Worm (Caenorhabditis elegans) whole organism, mixed stage, embryonic: ENCODE data around the gene F31F7.1.

Experiments used
- M03D4.4 ChIP-seq: sonication (generic microtip); optimal IDR thresholded peaks from 2 replicates; lab custom pipeline; 2017; ENCODE audit warnings: mild to moderate bottlenecking, missing genetic modification characterization, missing compliant biosample characterization
- bed-3 ChIP-seq: fragments of 200-800 bp; sonication (Bioruptor generic); optimal IDR thresholded peaks from 3 replicates; lab custom pipeline; 2018; ENCODE audit warnings: mild to moderate bottlenecking, missing genetic modification characterization, moderate library complexity, missing compliant biosample characterization
- blmp-1 ChIP-seq: fragments of 150-350 bp; optimal IDR thresholded peaks from 2 replicates; lab custom pipeline; 2014; ENCODE audit warnings: missing biosample characterization, missing genetic modification characterization
- ceh-39 ChIP-seq: fragments of 150-350 bp; optimal IDR thresholded peaks from 2 replicates; lab custom pipeline; 2014; ENCODE audit warnings: missing biosample characterization, missing genetic modification characterization
- ceh-43 ChIP-seq: fragments of 200-800 bp; sonication (Bioruptor generic); optimal IDR thresholded peaks from 2 replicates; lab custom pipeline; 2018; ENCODE audit warnings: mild to moderate bottlenecking, missing genetic modification characterization, moderate library complexity, missing compliant biosample characterization
- ceh-83 ChIP-seq: fragments of 200-800 bp; sonication (Bioruptor generic); optimal IDR thresholded peaks from 2 replicates; lab custom pipeline; 2018; ENCODE audit warnings: mild to moderate bottlenecking, missing genetic modification characterization, missing compliant biosample characterization
- cnd-1 ChIP-seq: fragments of 200-800 bp; sonication (Bioruptor generic); optimal IDR thresholded peaks from 2 replicates; lab custom pipeline; 2018; ENCODE audit warnings: mild to moderate bottlenecking, missing genetic modification characterization, missing compliant biosample characterization
- elt-1 ChIP-seq: sonication (generic microtip); optimal IDR thresholded peaks from 2 replicates; lab custom pipeline; 2017; ENCODE audit warnings: missing genetic modification characterization, mild to moderate bottlenecking, missing compliant biosample characterization, antibody characterized with exemption, moderate library complexity, borderline replicate concordance; ENCODE audit not compliant: insufficient read depth
- elt-3 ChIP-seq: fragments of 150-350 bp; optimal IDR thresholded peaks from 2 replicates; lab custom pipeline; 2014; ENCODE audit warnings: missing biosample characterization, missing genetic modification characterization
- flh-1 ChIP-seq: fragments of 200-800 bp; sonication (Bioruptor generic); optimal IDR thresholded peaks from 2 replicates; lab custom pipeline; 2018; ENCODE audit warnings: mild to moderate bottlenecking, missing genetic modification characterization, moderate library complexity, missing compliant biosample characterization
- ham-2 ChIP-seq: fragments of 200-800 bp; sonication (Bioruptor generic); optimal IDR thresholded peaks from 2 replicates; lab custom pipeline; 2018; ENCODE audit warnings: mild to moderate bottlenecking, missing genetic modification characterization, missing compliant biosample characterization
- hlh-1 ChIP-seq: fragments of 150-350 bp; optimal IDR thresholded peaks from 2 replicates; lab custom pipeline; 2014; ENCODE audit warnings: missing biosample characterization, missing genetic modification reagents, missing genetic modification characterization
- lin-13 ChIP-seq: fragments of 150-350 bp; optimal IDR thresholded peaks from 2 replicates; lab custom pipeline; 2014; ENCODE audit warnings: missing biosample characterization, missing genetic modification characterization
- lin-32 ChIP-seq: fragments of 200-800 bp; sonication (Bioruptor generic); optimal IDR thresholded peaks from 2 replicates; lab custom pipeline; 2018; ENCODE audit warnings: mild to moderate bottlenecking, missing genetic modification characterization, missing compliant biosample characterization
- lsy-2 ChIP-seq: fragments of 150-350 bp; optimal IDR thresholded peaks from 2 replicates; lab custom pipeline; 2014; ENCODE audit warnings: missing biosample characterization, missing genetic modification characterization
- mab-5 ChIP-seq: fragments of 150-350 bp; optimal IDR thresholded peaks from 2 replicates; lab custom pipeline; 2014; ENCODE audit warnings: missing biosample characterization, missing genetic modification characterization
- mep-1 ChIP-seq: fragments of 150-350 bp; optimal IDR thresholded peaks from 2 replicates; lab custom pipeline; 2017; ENCODE audit warnings: missing biosample characterization, missing genetic modification reagents, missing genetic modification characterization, inconsistent platforms
- mls-2 ChIP-seq: sonication (generic microtip); optimal IDR thresholded peaks from 2 replicates; lab custom pipeline; 2016; ENCODE audit warnings: mild to moderate bottlenecking, missing genetic modification characterization, moderate library complexity, missing compliant biosample characterization
- nhr-2 ChIP-seq: fragments of 150-350 bp; optimal IDR thresholded peaks from 2 replicates; lab custom pipeline; 2014; ENCODE audit warnings: missing biosample characterization, missing genetic modification characterization
- nhr-237 ChIP-seq: fragments of 150-350 bp; optimal IDR thresholded peaks from 2 replicates; lab custom pipeline; 2014; ENCODE audit warnings: missing biosample characterization, missing genetic modification characterization
- nhr-28 ChIP-seq: fragments of 150-350 bp; optimal IDR thresholded peaks from 2 replicates; lab custom pipeline; 2014; ENCODE audit warnings: missing biosample characterization, missing genetic modification characterization
- nhr-76 ChIP-seq: sonication (generic microtip); optimal IDR thresholded peaks from 2 replicates; lab custom pipeline; 2017; ENCODE audit warnings: missing biosample characterization, missing genetic modification characterization
- pha-4 ChIP-seq: fragments of 150-350 bp; optimal IDR thresholded peaks from 2 replicates; lab custom pipeline; 2018; ENCODE audit warnings: missing biosample characterization, missing genetic modification reagents, missing genetic modification characterization
- sem-2 ChIP-seq: fragments of 200-800 bp; sonication (Bioruptor generic); optimal IDR thresholded peaks from 2 replicates; lab custom pipeline; 2018; ENCODE audit warnings: mild to moderate bottlenecking, missing genetic modification characterization, missing compliant biosample characterization
- snpc-4 ChIP-seq: fragments of 150-350 bp; optimal IDR thresholded peaks from 2 replicates; lab custom pipeline; 2014; ENCODE audit warnings: missing biosample characterization, missing genetic modification characterization
- sptf-1 ChIP-seq: sonication (generic microtip); optimal IDR thresholded peaks from 2 replicates; lab custom pipeline; 2017; ENCODE audit warnings: mild to moderate bottlenecking, missing genetic modification characterization, moderate library complexity, missing compliant biosample characterization
- tbx-8 ChIP-seq: fragments of 200-800 bp; sonication (Bioruptor generic); optimal IDR thresholded peaks from 2 replicates; lab custom pipeline; 2018; ENCODE audit warnings: mild to moderate bottlenecking, missing genetic modification characterization, moderate library complexity, missing compliant biosample characterization
- unc-62 ChIP-seq: fragments of 150-350 bp; optimal IDR thresholded peaks from 2 replicates; lab custom pipeline; 2014; ENCODE audit warnings: missing biosample characterization, missing genetic modification reagents, missing genetic modification characterization
- ztf-11 ChIP-seq: fragments of 150-350 bp; optimal IDR thresholded peaks from 2 replicates; lab custom pipeline; 2014; ENCODE audit warnings: missing biosample characterization, missing genetic modification characterization

The F31F7.1 gene

DNA sequence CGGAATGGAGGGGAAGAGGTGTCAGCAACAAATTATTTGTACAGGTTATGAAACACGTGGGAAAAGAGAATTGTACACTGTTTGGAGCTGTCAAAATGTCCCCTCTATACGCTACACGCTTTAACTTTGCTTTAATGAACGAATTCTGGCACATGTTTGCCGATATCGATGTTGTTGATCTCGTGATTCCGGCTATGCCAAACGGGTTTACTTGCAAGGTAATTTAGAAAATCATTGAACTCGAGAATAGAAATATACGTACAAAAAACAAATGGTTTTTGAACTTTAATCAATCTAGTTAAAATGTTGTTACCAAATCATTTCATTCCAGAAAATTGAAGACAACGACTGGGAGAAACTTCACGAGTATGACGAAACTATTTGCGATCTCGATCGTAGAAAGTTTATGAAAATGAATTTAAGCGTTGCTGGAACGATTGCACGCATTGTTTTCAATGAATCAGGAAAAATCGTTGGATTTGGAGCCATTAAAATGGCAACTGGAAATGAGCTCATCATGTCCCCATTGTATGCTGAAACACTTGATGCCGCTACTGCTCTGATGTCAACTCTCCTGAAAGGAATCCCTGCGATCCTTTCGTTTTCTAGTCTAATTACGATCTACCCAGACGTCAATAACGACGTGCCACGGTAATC lies 1.1 kb downstream of the F31F7.1 start:
- no peak for TF ChIP-seq unc-62 (GFP tag; lab: Kevin White, UChicago)
- no peak for TF ChIP-seq sptf-1 (tag; lab: Kevin White, UChicago)
- no peak for TF ChIP-seq sem-2 (GFP tag; lab: Kevin White, UChicago)
- no peak for TF ChIP-seq ceh-83 (GFP tag; lab: Kevin White, UChicago)
- no peak for TF ChIP-seq nhr-28 (tag; lab: Kevin White, UChicago)
- no peak for TF ChIP-seq pha-4 (tag; lab: Kevin White, UChicago)
- TF ChIP-seq nhr-237 (tag; lab: Kevin White, UChicago), result no peak
- TF ChIP-seq ceh-43, result no peak
- no peak for TF ChIP-seq elt-3 (tag; lab: Kevin White, UChicago)
- no peak for TF ChIP-seq ceh-39 (tag; lab: Kevin White, UChicago)
- TF ChIP-seq flh-1 (GFP tag; lab: Kevin White, UChicago), result no peak
- TF ChIP-seq lin-13 (tag; lab: Kevin White, UChicago), result no peak
- no peak for TF ChIP-seq hlh-1
- TF ChIP-seq lin-32, result no peak

ce11 chrV:6278117-6279081 lies 2.2 kb downstream of the F31F7.1 start, which contains the start of gene fil-2:
fil-2 (plus strand) TSS chrV:6279031.
- TF ChIP-seq nhr-2 (tag; lab: Kevin White, UChicago) (no peak), snpc-4 (tag; lab: Kevin White, UChicago) (no peak), mab-5 (tag; lab: Kevin White, UChicago) (no peak), ceh-83 (GFP tag; lab: Kevin White, UChicago) (no peak), mep-1 (tag; lab: Kevin White, UChicago) (no peak), mls-2 (tag; lab: Kevin White, UChicago) (no peak), cnd-1 (tag; lab: Kevin White, UChicago) (no peak)
- TF ChIP-seq, all 35 proteins: peak for 0

- no peak for TF ChIP-seq bed-3
Measured at ce11 chrV:6280067-6280466, 3.8 kb downstream of the F31F7.1 start.

DNA sequence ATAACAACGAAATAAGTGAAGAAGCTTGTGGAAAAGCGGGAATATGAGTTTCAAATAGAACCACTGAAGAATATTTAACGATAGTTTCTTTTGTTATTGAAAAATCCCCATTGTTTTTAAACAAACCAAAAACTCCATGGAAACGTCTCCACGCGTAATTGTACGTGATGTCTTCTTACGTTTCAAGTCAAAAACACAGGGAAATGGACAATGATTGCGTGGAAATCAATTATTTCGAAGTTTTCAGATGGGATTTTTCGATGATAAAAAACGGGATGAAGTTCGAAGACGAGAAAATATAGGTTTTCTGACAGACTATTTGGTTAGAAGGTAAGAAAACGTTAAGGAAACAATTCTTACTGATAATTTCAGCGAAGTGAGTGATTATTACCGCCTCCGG lies 4.9 kb downstream of the F31F7.1 start, which contains the start of the genes K12B6.4 and spe-49:
Gene K12B6.4, minus strand, starts transcription at position 101 of the 400 bp plus-strand sequence.
Gene spe-49, plus strand, starts transcription at position 185 of the 400 bp plus-strand sequence.
- no peak for TF ChIP-seq elt-1
- TF ChIP-seq nhr-28 (tag; lab: Kevin White, UChicago), result no peak
- TF ChIP-seq lsy-2 (tag; lab: Kevin White, UChicago), result no peak
- TF ChIP-seq M03D4.4 (tag; lab: Kevin White, UChicago), result no peak
- no peak for TF ChIP-seq nhr-237 (tag; lab: Kevin White, UChicago)
- no peak for TF ChIP-seq tbx-8 (GFP tag; lab: Kevin White, UChicago)
- TF ChIP-seq ham-2 (GFP tag; lab: Kevin White, UChicago), result no peak
- TF ChIP-seq pha-4 (tag; lab: Kevin White, UChicago), result no peak
- no peak for TF ChIP-seq elt-3 (tag; lab: Kevin White, UChicago)
- no peak for TF ChIP-seq nhr-76 (tag; lab: Kevin White, UChicago)
- TF ChIP-seq mab-5 (tag; lab: Kevin White, UChicago), result no peak
- no peak for TF ChIP-seq ztf-11 (tag; lab: Kevin White, UChicago)
- no peak for TF ChIP-seq lin-32
- TF ChIP-seq ceh-39 (tag; lab: Kevin White, UChicago), result no peak
- TF ChIP-seq flh-1 (GFP tag; lab: Kevin White, UChicago), result no peak
- no peak for TF ChIP-seq cnd-1 (tag; lab: Kevin White, UChicago)
- no peak for TF ChIP-seq nhr-2 (tag; lab: Kevin White, UChicago)

DNA sequence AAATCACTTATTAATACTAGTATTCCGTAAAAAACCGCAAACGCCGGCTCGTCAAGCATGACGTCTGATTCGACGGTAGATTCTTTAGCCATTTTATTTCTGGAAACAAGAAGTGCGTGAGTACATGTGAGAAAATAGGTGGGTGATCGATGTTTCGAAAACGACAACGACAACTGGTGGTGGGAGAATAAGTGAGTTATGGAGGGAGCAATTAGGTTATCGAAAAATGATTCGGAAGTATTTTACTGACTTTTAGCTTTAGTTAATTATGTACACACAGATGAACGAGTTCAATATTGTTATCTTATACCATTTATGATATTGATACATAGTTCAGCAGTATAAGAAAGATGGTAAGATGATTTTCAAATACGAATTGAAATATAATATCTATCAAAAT lies 10.1 kb downstream of the F31F7.1 start, which contains the start of gene srn-1:
Gene srn-1, minus strand, starts transcription at position 101 of the 400 bp plus-strand sequence.
- no peak for TF ChIP-seq bed-3
- TF ChIP-seq ceh-43, result no peak
- TF ChIP-seq sptf-1 (tag; lab: Kevin White, UChicago), result no peak
- no peak for TF ChIP-seq elt-3 (tag; lab: Kevin White, UChicago)
- no peak for TF ChIP-seq blmp-1 (tag; lab: Kevin White, UChicago)
- no peak for TF ChIP-seq tbx-8 (GFP tag; lab: Kevin White, UChicago)
- TF ChIP-seq snpc-4 (tag; lab: Kevin White, UChicago), result no peak
- TF ChIP-seq ham-2 (GFP tag; lab: Kevin White, UChicago), result no peak
- TF ChIP-seq, all 35 proteins: peak for 0
